Worm (Caenorhabditis elegans): ENCODE measurements around the gene Y6D1A.2.

The Y6D1A.2 gene

DNA sequence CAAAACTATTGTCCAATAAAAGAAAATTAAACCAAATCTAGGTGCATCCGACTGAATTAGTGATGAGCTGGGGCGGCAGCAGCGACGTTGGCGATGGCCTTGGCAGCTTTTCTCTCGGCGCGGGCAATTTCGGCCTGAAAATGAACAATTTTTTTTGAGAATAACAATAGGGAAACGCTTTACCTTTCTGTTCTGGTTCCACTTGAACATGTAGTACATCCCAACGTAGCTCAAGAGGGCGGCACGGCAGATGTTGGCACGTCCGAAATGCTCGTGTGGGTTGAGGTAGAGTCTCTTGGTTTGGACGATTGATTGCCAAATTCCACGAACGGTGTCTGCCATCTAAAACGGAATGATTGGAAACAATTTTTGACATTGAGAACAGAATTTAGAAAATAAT lies 45.5 kb downstream of the Y6D1A.2 start, which contains the start of gene F44E5.1:
TSS of gene F44E5.1 (minus strand) at position 342 of the 400 bp plus-strand sequence.
- TF ChIP-seq ahr-1 (tag; optimal IDR thresholded peaks at IDR 0.05) (no peak), dmd-4 (tag; optimal IDR thresholded peaks at IDR 0.05; ENCODE audit: borderline replicate concordance) (no peak), mec-3 (tag; optimal IDR thresholded peaks at IDR 0.05; ENCODE audit: borderline replicate concordance) (no peak), ets-4 (tag; optimal IDR thresholded peaks at IDR 0.05) (no peak), ceh-9 (tag; optimal IDR thresholded peaks at IDR 0.05) (no peak), ref-2 (tag; optimal IDR thresholded peaks at IDR 0.05) (no peak), ceh-2 (tag; optimal IDR thresholded peaks at IDR 0.05) (no peak), fkh-6 (tag; optimal IDR thresholded peaks at IDR 0.05) (no peak), pag-3 (tag; optimal IDR thresholded peaks at IDR 0.05; ENCODE audit: borderline replicate concordance) (no peak), nhr-11 (tag; optimal IDR thresholded peaks at IDR 0.05) (no peak), pha-4 (tag; optimal IDR thresholded peaks at IDR 0.05) (no peak), elt-2 (tag; optimal IDR thresholded peaks at IDR 0.05) (no peak), F13H6.1 (tag; optimal IDR thresholded peaks at IDR 0.05) (no peak), pax-1 (tag; optimal IDR thresholded peaks at IDR 0.05) (no peak), tbx-7 (tag; optimal IDR thresholded peaks at IDR 0.05) (no peak)

DNA sequence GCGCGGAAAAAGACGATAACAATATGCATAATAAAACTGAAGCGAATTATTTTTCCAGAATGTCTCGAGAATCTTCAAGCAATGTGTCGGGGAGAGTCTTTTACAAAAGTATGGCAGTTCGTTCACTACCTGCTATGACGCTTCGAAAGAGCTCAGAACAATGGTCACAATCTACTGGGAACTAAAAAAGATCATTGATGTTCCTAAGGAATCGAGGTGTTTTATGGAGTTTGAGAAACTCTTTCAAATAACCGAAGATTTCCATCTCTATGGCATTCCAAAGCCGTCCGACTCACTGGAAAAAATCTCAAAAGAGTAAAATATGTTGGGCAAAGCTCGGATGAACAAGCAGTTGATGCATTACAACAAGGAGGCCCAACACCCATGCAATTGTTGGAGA lies 47.4 kb downstream of the Y6D1A.2 start, which contains the start of gene F44E5.15:
TSS of gene F44E5.15 (plus strand) at position 301 of the 400 bp plus-strand sequence.
- TF ChIP-seq pha-4 (tag; optimal IDR thresholded peaks at IDR 0.05) (no peak), eyg-1 (tag; optimal IDR thresholded peaks at IDR 0.05) (no peak), pha-2 (tag; optimal IDR thresholded peaks at IDR 0.05) (no peak), zip-5 (tag; optimal IDR thresholded peaks at IDR 0.05) (no peak), C08G9.2 (tag; optimal IDR thresholded peaks at IDR 0.05) (no peak), sox-2 (GFP tag; IDR thresholded peaks at IDR 0.05) (no peak), pat-9 (tag; optimal IDR thresholded peaks at IDR 0.05) (no peak), T23F11.4 (GFP tag; optimal IDR thresholded peaks at IDR 0.05) (no peak), dmd-4 (tag; optimal IDR thresholded peaks at IDR 0.05; ENCODE audit: borderline replicate concordance) (no peak), ceh-6 (GFP tag; optimal IDR thresholded peaks at IDR 0.05) (no peak), ceh-22 (tag; optimal IDR thresholded peaks at IDR 0.05) (no peak), pqm-1 (tag; optimal IDR thresholded peaks at IDR 0.05) (no peak), sdc-2 (tag; optimal IDR thresholded peaks at IDR 0.05) (no peak), ceh-45 (GFP tag; IDR thresholded peaks at IDR 0.05) (no peak), hlh-8 (tag; optimal IDR thresholded peaks at IDR 0.05) (no peak), tbx-7 (tag; optimal IDR thresholded peaks at IDR 0.05) (no peak), pag-3 (tag; optimal IDR thresholded peaks at IDR 0.05; ENCODE audit: borderline replicate concordance) (no peak), gmeb-2 (tag; optimal IDR thresholded peaks at IDR 0.05) (no peak)

All from whole organism, late embryonic.